Fruit fly (Drosophila melanogaster) whole organism, embryonic: ENCODE data around the gene axo.

ENCODE experiments used
- Abd-B ChIP-seq: fragments of 200-800 bp; sonication (Bioruptor generic); optimal IDR thresholded peaks from 2 replicates; lab custom pipeline; 2018; ENCODE audit warnings: missing biosample characterization, mild to moderate bottlenecking, missing genetic modification characterization, moderate library complexity
- B-H1 ChIP-seq: fragments of 200-800 bp; sonication (Bioruptor generic); IDR thresholded peaks from 3 replicates; pipeline ENCODE4 v1.3.6; 2022; ENCODE audit warnings: missing biosample characterization, missing genetic modification characterization
- C15 ChIP-seq: fragments of 200-800 bp; sonication (Bioruptor generic); IDR thresholded peaks from 3 replicates; pipeline ENCODE4 v1.3.6; 2022; ENCODE audit warnings: missing biosample characterization, missing genetic modification characterization
- CG10366 ChIP-seq: fragments of 200-800 bp; sonication (Bioruptor generic); IDR thresholded peaks from 2 replicates; pipeline ENCODE4 v1.3.6; 2022; ENCODE audit warnings: missing biosample characterization, missing genetic modification characterization
- CG10565 ChIP-seq: fragments of 200-800 bp; sonication (Bioruptor generic); optimal IDR thresholded peaks from 3 replicates; lab custom pipeline; 2016; ENCODE audit warnings: missing biosample characterization, mild to moderate bottlenecking, missing genetic modification characterization
- CG11398 ChIP-seq: fragments of 200-800 bp; sonication (Bioruptor generic); optimal IDR thresholded peaks from 2 replicates; lab custom pipeline; 2016; ENCODE audit warnings: missing biosample characterization, missing genetic modification characterization
- CG11695 ChIP-seq: fragments of 200-800 bp; sonication (Bioruptor generic); IDR thresholded peaks from 3 replicates; pipeline ENCODE4 v1.3.6; 2022; ENCODE audit warnings: missing biosample characterization, missing genetic modification characterization
- CG12659 ChIP-seq: fragments of 200-800 bp; sonication (Bioruptor generic); optimal IDR thresholded peaks from 3 replicates; lab custom pipeline; 2017; ENCODE audit warnings: mild to moderate bottlenecking, missing biosample characterization, missing genetic modification reagents, missing genetic modification characterization
- CG13123 ChIP-seq: fragments of 200-800 bp; sonication (Bioruptor generic); optimal IDR thresholded peaks from 2 replicates; lab custom pipeline; 2016; ENCODE audit warnings: missing biosample characterization, missing genetic modification characterization
- CG13424 ChIP-seq: fragments of 200-800 bp; sonication (Bioruptor generic); optimal IDR thresholded peaks from 2 replicates; lab custom pipeline; 2019; ENCODE audit warnings: missing biosample characterization, mild to moderate bottlenecking, missing genetic modification characterization, moderate library complexity
- CG13894 ChIP-seq: fragments of 200-800 bp; sonication (Bioruptor generic); optimal IDR thresholded peaks from 3 replicates; lab custom pipeline; 2018; ENCODE audit warnings: missing biosample characterization, mild to moderate bottlenecking, missing genetic modification characterization, moderate library complexity
- CG17359 ChIP-seq: fragments of 200-800 bp; sonication (Bioruptor generic); optimal IDR thresholded peaks from 3 replicates; lab custom pipeline; 2018; ENCODE audit warnings: missing biosample characterization, mild to moderate bottlenecking, missing genetic modification characterization, moderate library complexity
- CG17829 ChIP-seq: fragments of 200-800 bp; optimal IDR thresholded peaks from 2 replicates; lab custom pipeline; 2019; ENCODE audit warnings: missing biosample characterization, mild to moderate bottlenecking, missing genetic modification characterization, moderate library complexity
- CG5245 ChIP-seq: fragments of 200-800 bp; sonication (Bioruptor generic); optimal IDR thresholded peaks from 3 replicates; lab custom pipeline; 2016; ENCODE audit warnings: missing biosample characterization, missing genetic modification characterization
- CG6854 ChIP-seq: fragments of 200-800 bp; sonication (Bioruptor generic); optimal IDR thresholded peaks from 3 replicates; lab custom pipeline; 2017; ENCODE audit warnings: missing biosample characterization, mild to moderate bottlenecking, missing genetic modification characterization
- CG7839 ChIP-seq: fragments of 200-800 bp; sonication (Bioruptor generic); optimal IDR thresholded peaks from 3 replicates; lab custom pipeline; 2018; ENCODE audit warnings: missing biosample characterization, mild to moderate bottlenecking, missing genetic modification characterization, moderate library complexity
- CG8089 ChIP-seq: fragments of 200-800 bp; sonication (Bioruptor generic); optimal IDR thresholded peaks from 3 replicates; lab custom pipeline; 2016; ENCODE audit warnings: missing biosample characterization, missing genetic modification characterization
- CG8281 ChIP-seq: fragments of 200-800 bp; sonication (Bioruptor generic); optimal IDR thresholded peaks from 2 replicates; lab custom pipeline; 2018; ENCODE audit warnings: missing biosample characterization, mild to moderate bottlenecking, missing genetic modification characterization, moderate library complexity
- Chrac-16 ChIP-seq: fragments of 200-800 bp; sonication (Bioruptor generic); optimal IDR thresholded peaks from 3 replicates; lab custom pipeline; 2016; ENCODE audit warnings: missing biosample characterization, missing genetic modification characterization
- Deaf1 ChIP-seq: fragments of 200-800 bp; optimal IDR thresholded peaks from 3 replicates; lab custom pipeline; 2019; ENCODE audit warnings: missing biosample characterization, mild to moderate bottlenecking, missing genetic modification characterization, moderate library complexity
- HLH54F ChIP-seq: fragments of 200-800 bp; sonication (Bioruptor generic); optimal IDR thresholded peaks from 3 replicates; lab custom pipeline; 2016; ENCODE audit warnings: missing biosample characterization, missing genetic modification characterization
- HmgZ ChIP-seq: fragments of 200-800 bp; sonication (Bioruptor generic); optimal IDR thresholded peaks from 2 replicates; lab custom pipeline; 2018; ENCODE audit warnings: missing biosample characterization, mild to moderate bottlenecking, missing genetic modification characterization
- Myb ChIP-seq: fragments of 200-800 bp; sonication (Bioruptor generic); optimal IDR thresholded peaks from 2 replicates; lab custom pipeline; 2016; ENCODE audit warnings: missing biosample characterization, missing genetic modification characterization
- Oaz ChIP-seq: fragments of 200-800 bp; sonication (Bioruptor generic); IDR thresholded peaks from 2 replicates; pipeline ENCODE4 v1.3.6; 2022; ENCODE audit warnings: missing biosample characterization, missing genetic modification characterization
- PHDP ChIP-seq: fragments of 200-800 bp; sonication (Bioruptor generic); optimal IDR thresholded peaks from 3 replicates; lab custom pipeline; 2018; ENCODE audit warnings: missing biosample characterization, mild to moderate bottlenecking, missing genetic modification characterization, moderate library complexity
- Ssrp ChIP-seq: fragments of 200-800 bp; sonication (Bioruptor generic); optimal IDR thresholded peaks from 2 replicates; lab custom pipeline; 2018; ENCODE audit warnings: missing biosample characterization, mild to moderate bottlenecking, missing genetic modification characterization, moderate library complexity
- Vsx1 ChIP-seq: fragments of 200-800 bp; sonication (Bioruptor generic); optimal IDR thresholded peaks from 2 replicates; lab custom pipeline; 2017; ENCODE audit warnings: missing biosample characterization, mild to moderate bottlenecking, missing genetic modification characterization, missing genetic modification reagents
- ara ChIP-seq: fragments of 200-800 bp; sonication (Bioruptor generic); IDR thresholded peaks from 2 replicates; pipeline ENCODE4 v1.3.6; 2022; ENCODE audit warnings: missing biosample characterization, missing genetic modification characterization
- ato ChIP-seq: fragments of 200-800 bp; sonication (Bioruptor generic); IDR thresholded peaks from 2 replicates; pipeline ENCODE4 v1.3.6; 2022; ENCODE audit warnings: missing biosample characterization, missing genetic modification characterization; ENCODE audit not compliant: partially characterized antibody
- bab2 ChIP-seq: fragments of 200-800 bp; sonication (Bioruptor generic); optimal IDR thresholded peaks from 2 replicates; lab custom pipeline; 2016; ENCODE audit warnings: missing biosample characterization, missing genetic modification characterization
- bowl ChIP-seq: fragments of 200-800 bp; sonication (Bioruptor generic); IDR thresholded peaks from 2 replicates; pipeline ENCODE4 v1.3.6; 2022; ENCODE audit warnings: missing biosample characterization, missing genetic modification characterization
- btn ChIP-seq: fragments of 200-800 bp; sonication (Bioruptor generic); optimal IDR thresholded peaks from 2 replicates; lab custom pipeline; 2016; ENCODE audit warnings: missing biosample characterization, missing genetic modification characterization
- cg ChIP-seq: fragments of 200-800 bp; sonication (Bioruptor generic); optimal IDR thresholded peaks from 3 replicates; lab custom pipeline; 2019; ENCODE audit warnings: missing biosample characterization, mild to moderate bottlenecking, missing genetic modification characterization, moderate library complexity
- chif ChIP-seq, 2 experiments: fragments of 200-800 bp; sonication (Bioruptor generic); optimal IDR thresholded peaks; 3 replicates each; lab custom pipeline; 2016; ENCODE audit warnings: missing biosample characterization in 2 of 2, missing genetic modification characterization in 2 of 2
- chinmo ChIP-seq: fragments of 200-800 bp; sonication (Bioruptor generic); IDR thresholded peaks from 4 replicates; pipeline ENCODE4 v1.3.6; 2022; ENCODE audit warnings: missing biosample characterization, missing genetic modification characterization; ENCODE audit not compliant: partially characterized antibody
- crc ChIP-seq: fragments of 200-800 bp; sonication (Bioruptor generic); optimal IDR thresholded peaks from 2 replicates; lab custom pipeline; 2016; ENCODE audit warnings: missing biosample characterization, missing genetic modification characterization
- grn ChIP-seq: fragments of 200-800 bp; sonication (Bioruptor generic); optimal IDR thresholded peaks from 3 replicates; lab custom pipeline; 2017; ENCODE audit warnings: missing biosample characterization, missing genetic modification characterization
- hkb ChIP-seq, 2 experiments: fragments of 200-800 bp in 1 of 2; fragments of >200 bp in 1 of 2; sonication (Bioruptor generic) in 1 of 2; IDR thresholded peaks in 1 of 2; optimal IDR thresholded peaks in 1 of 2; 2 replicates each; pipeline versions ENCODE4 v1.3.6 to Lab custom; 2017 to 2022; ENCODE audit warnings: missing biosample characterization in 1 of 2, missing genetic modification characterization in 1 of 2
- kay ChIP-seq: fragments of 200-800 bp; sonication (Bioruptor generic); optimal IDR thresholded peaks from 2 replicates; lab custom pipeline; 2016; ENCODE audit warnings: missing biosample characterization, missing genetic modification characterization
- nerfin-2 ChIP-seq: fragments of 200-800 bp; sonication (Bioruptor generic); IDR thresholded peaks from 2 replicates; pipeline ENCODE4 v1.3.6; 2022; ENCODE audit warnings: missing biosample characterization, missing genetic modification characterization; ENCODE audit not compliant: partially characterized antibody
- pnt ChIP-seq: fragments of 200-800 bp; sonication (Bioruptor generic); optimal IDR thresholded peaks from 3 replicates; lab custom pipeline; 2016; ENCODE audit warnings: missing biosample characterization, missing genetic modification characterization
- prd ChIP-seq, 3 experiments: fragments of >200 bp in 2 of 3; fragments of 200-800 bp in 1 of 3; sonication (Bioruptor generic) in 1 of 3; optimal IDR thresholded peaks in 2 of 3; IDR thresholded peaks in 1 of 3; 2 replicates in 2 of 3; 3 replicates in 1 of 3; pipeline versions ENCODE4 v1.3.6 to Lab custom; 2017 to 2022; ENCODE audit warnings: missing biosample characterization in 1 of 3, missing genetic modification characterization in 1 of 3
- psq ChIP-seq: fragments of 200-800 bp; sonication (Bioruptor generic); optimal IDR thresholded peaks from 2 replicates; lab custom pipeline; 2017; ENCODE audit warnings: missing biosample characterization, missing genetic modification characterization
- salm ChIP-seq: fragments of 200-800 bp; sonication (Bioruptor generic); optimal IDR thresholded peaks from 2 replicates; lab custom pipeline; 2018; ENCODE audit warnings: missing biosample characterization, mild to moderate bottlenecking, missing genetic modification characterization
- sens ChIP-seq: fragments of 200-800 bp; sonication (Bioruptor generic); peaks from one replicate; lab custom pipeline; 2016; ENCODE audit warnings: missing biosample characterization, missing genetic modification characterization
- slou ChIP-seq: fragments of 200-800 bp; sonication (Bioruptor generic); optimal IDR thresholded peaks from 3 replicates; lab custom pipeline; 2016; ENCODE audit warnings: missing biosample characterization, missing genetic modification characterization
- sna ChIP-seq: fragments of 200-800 bp; sonication (Bioruptor generic); IDR thresholded peaks from 2 replicates; pipeline ENCODE4 v1.3.6; 2022; ENCODE audit warnings: missing biosample characterization, missing genetic modification characterization; ENCODE audit not compliant: partially characterized antibody
- trh ChIP-seq: fragments of 200-800 bp; sonication (Bioruptor generic); optimal IDR thresholded peaks from 2 replicates; lab custom pipeline; 2016; ENCODE audit warnings: missing biosample characterization, missing genetic modification characterization
- wor ChIP-seq: fragments of 200-800 bp; sonication (Bioruptor generic); IDR thresholded peaks from 2 replicates; pipeline ENCODE4 v1.3.6; 2022; ENCODE audit warnings: missing biosample characterization, missing genetic modification characterization
- zf30C ChIP-seq: fragments of 200-800 bp; sonication (Bioruptor generic); optimal IDR thresholded peaks from 3 replicates; lab custom pipeline; 2018; ENCODE audit warnings: missing biosample characterization, mild to moderate bottlenecking, missing genetic modification characterization

The axo gene

dm6 chr3L:4611311-4611710 lies 75.8 kb downstream of the axo start (continued):
- TF ChIP-seq Vsx1 (peak; percentile 45), CG5245 (GFP tag; lab: Kevin White, UChicago) (peak; percentile 72), ato (GFP tag; lab: Robert Waterston, UW) (no peak), zf30C (GFP tag; lab: Kevin White, UChicago) (no peak), PHDP (tag; lab: Kevin White, UChicago) (peak; percentile 62), wor (GFP tag; lab: Robert Waterston, UW) (peak; percentile 60), CG8281 (tag; lab: Kevin White, UChicago) (no peak), crc (GFP tag; lab: Kevin White, UChicago) (peak; percentile 54), bab2 (GFP tag; lab: Kevin White, UChicago) (peak; percentile 71), CG13894 (tag; lab: Kevin White, UChicago) (no peak), Deaf1 (peak; percentile 5), salm (tag; lab: Kevin White, UChicago) (peak; percentile 23), CG13123 (GFP tag; lab: Kevin White, UChicago) (no peak), kay (GFP tag; lab: Kevin White, UChicago) (peak; percentile 56), CG17829 (peak; percentile 83), CG11398 (GFP tag; lab: Kevin White, UChicago) (no peak), sens (GFP tag; lab: Kevin White, UChicago) (peak; percentile 98), ara (GFP tag; lab: Robert Waterston, UW) (peak; percentile 94), Oaz (GFP tag; lab: Robert Waterston, UW) (no peak), CG11695 (GFP tag; lab: Robert Waterston, UW) (peak; percentile 71), Myb (GFP tag; lab: Kevin White, UChicago) (no peak), hkb (optimal IDR thresholded peaks at IDR 0.05; lab: Kevin White, UChicago) (no peak), hkb (GFP tag; IDR thresholded peaks at IDR 0.05; lab: Robert Waterston, UW) (peak; percentile 83), chif (GFP tag; optimal IDR thresholded peaks at IDR 0.05; lab: Kevin White, UChicago) (peak; percentile 66 to 78), CG13424 (peak; percentile 45), Abd-B (GFP tag; lab: Kevin White, UChicago) (peak; percentile 61), prd (optimal IDR thresholded peaks at IDR 0.05; lab: Kevin White, UChicago) (no peak), prd (GFP tag; IDR thresholded peaks at IDR 0.05; lab: Robert Waterston, UW) (peak; percentile 89), trh (GFP tag; lab: Kevin White, UChicago) (peak; percentile 11), sna (GFP tag; lab: Robert Waterston, UW) (no peak), CG7839 (tag; lab: Kevin White, UChicago) (peak; percentile 71), B-H1 (GFP tag; lab: Robert Waterston, UW) (peak; percentile 75), slou (GFP tag; lab: Kevin White, UChicago) (no peak), CG12659 (GFP tag; lab: Kevin White, UChicago) (peak; percentile 18), CG8089 (GFP tag; lab: Kevin White, UChicago) (peak; percentile 64), nerfin-2 (GFP tag; lab: Robert Waterston, UW) (no peak), HLH54F (no peak), bowl (GFP tag; lab: Robert Waterston, UW) (0 out of 2 replicates have a peak, but pooled peaks have one; percentile 57), CG6854 (GFP tag; lab: Kevin White, UChicago) (no peak), Chrac-16 (GFP tag; lab: Kevin White, UChicago) (peak; percentile 59), chinmo (GFP tag; lab: Robert Waterston, UW) (no peak), btn (GFP tag; lab: Kevin White, UChicago) (peak; percentile 56), CG10565 (GFP tag; lab: Kevin White, UChicago) (peak; percentile 26), cg (no peak), psq (no peak), HmgZ (no peak), CG17359 (peak; percentile 74), C15 (GFP tag; lab: Robert Waterston, UW) (no peak), CG10366 (GFP tag; lab: Robert Waterston, UW) (peak; percentile 77), grn (GFP tag; lab: Kevin White, UChicago) (no peak), pnt (GFP tag; lab: Kevin White, UChicago) (peak; percentile 66), Ssrp (peak; percentile 67)
